Worm (Caenorhabditis elegans): Measurements from ENCODE around the gene ubq-1.

Gene ubq-1

ce11 chrIII:5981407-5981806 lies 41.4 kb downstream of the ubq-1 start:
- TF ChIP-seq elt-3 (tag; optimal IDR thresholded peaks at IDR 0.05) (no peak), zag-1 (tag; optimal IDR thresholded peaks at IDR 0.05) (no peak), blmp-1 (tag; optimal IDR thresholded peaks at IDR 0.05; ENCODE audit: insufficient read depth) (no peak), ztf-11 (tag; optimal IDR thresholded peaks at IDR 0.05) (no peak), mab-5 (tag; optimal IDR thresholded peaks at IDR 0.05) (no peak), fos-1 (tag; optimal IDR thresholded peaks at IDR 0.05) (peak; percentile 95), gmeb-1 (tag; optimal IDR thresholded peaks at IDR 0.05) (peak; percentile 2), ama-1 (optimal IDR thresholded peaks at IDR 0.05) (no peak), mbf-1 (tag; optimal IDR thresholded peaks at IDR 0.05) (no peak), skn-1 (tag; optimal IDR thresholded peaks at IDR 0.05) (peak; percentile 68), nhr-6 (tag; optimal IDR thresholded peaks at IDR 0.05) (no peak)

DNA sequence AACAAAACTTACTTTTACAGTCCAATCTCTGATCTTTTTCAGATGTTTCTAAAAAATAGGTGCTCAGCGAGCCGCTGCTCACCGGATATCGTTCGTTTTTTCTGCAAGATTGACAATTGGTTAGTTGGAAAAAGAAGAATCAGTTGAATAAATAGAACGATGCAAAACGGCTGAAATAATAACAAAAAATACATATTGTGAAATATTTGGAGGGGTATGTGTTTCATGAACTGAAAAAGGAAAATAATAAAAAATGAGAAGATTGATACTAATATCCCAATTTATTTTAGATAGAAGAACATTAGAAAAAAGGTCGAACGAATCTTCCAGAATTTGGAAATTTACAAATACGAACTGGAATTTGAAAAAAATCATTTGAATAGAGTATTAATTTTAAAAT lies 42.0 kb downstream of the ubq-1 start, which contains the start of gene frm-2:
frm-2 (minus strand) TSS at position 101 of the 400 bp plus-strand sequence.
- TF ChIP-seq ztf-1 (GFP tag; conservative IDR thresholded peaks at IDR 0.05) (no peak), unc-39 (tag; optimal IDR thresholded peaks at IDR 0.05) (no peak), unc-55 (GFP tag; optimal IDR thresholded peaks at IDR 0.05) (no peak)

ce11 chrIII:5982753-5983390 lies 42.8 kb downstream of the ubq-1 start:
- peak; percentile 31 for TF ChIP-seq nhr-25 (tag; optimal IDR thresholded peaks at IDR 0.05)
- no peak for TF ChIP-seq ZK546.5 (tag; optimal IDR thresholded peaks at IDR 0.05)
- TF ChIP-seq unc-39 (tag; optimal IDR thresholded peaks at IDR 0.05), result no peak
- TF ChIP-seq sma-3 (GFP tag; optimal IDR thresholded peaks at IDR 0.05), result peak; percentile 26
- TF ChIP-seq sem-4 (tag; optimal IDR thresholded peaks at IDR 0.05), result no peak

- no peak for TF ChIP-seq fos-1 (tag; optimal IDR thresholded peaks at IDR 0.05)
- no peak for TF ChIP-seq nhr-25 (tag; optimal IDR thresholded peaks at IDR 0.05)
- TF ChIP-seq mdl-1 (tag; optimal IDR thresholded peaks at IDR 0.05), result no peak
- no peak for TF ChIP-seq snpc-4 (tag; optimal IDR thresholded peaks at IDR 0.05)
- TF ChIP-seq ama-1 (optimal IDR thresholded peaks at IDR 0.05), result no peak
- TF ChIP-seq nhr-21 (tag; optimal IDR thresholded peaks at IDR 0.05), result no peak
- no peak for TF ChIP-seq lin-39 (tag; optimal IDR thresholded peaks at IDR 0.05)
- TF ChIP-seq lin-11 (tag; optimal IDR thresholded peaks at IDR 0.05), result no peak
- TF ChIP-seq R02D3.7 (tag; optimal IDR thresholded peaks at IDR 0.05), result no peak
- no peak for TF ChIP-seq nhr-10 (tag; optimal IDR thresholded peaks at IDR 0.05)
- no peak for TF ChIP-seq crh-2 (tag; optimal IDR thresholded peaks at IDR 0.05)
- no peak for TF ChIP-seq nhr-237 (tag; optimal IDR thresholded peaks at IDR 0.05)
- no peak for TF ChIP-seq lin-13 (GFP tag; optimal IDR thresholded peaks at IDR 0.05)
- no peak for TF ChIP-seq elt-1 (tag; optimal IDR thresholded peaks at IDR 0.05)
- no peak for TF ChIP-seq lsy-2 (tag; optimal IDR thresholded peaks at IDR 0.05)
- TF ChIP-seq ztf-1 (GFP tag; conservative IDR thresholded peaks at IDR 0.05), result no peak
- no peak for TF ChIP-seq egl-27 (tag; optimal IDR thresholded peaks at IDR 0.05)
- no peak for TF ChIP-seq nhr-12 (tag; optimal IDR thresholded peaks at IDR 0.05)
- TF ChIP-seq nhr-6 (tag; optimal IDR thresholded peaks at IDR 0.05), result no peak
- TF ChIP-seq mab-5 (tag; optimal IDR thresholded peaks at IDR 0.05), result no peak
These were observed 45.3 kb downstream of the ubq-1 start, which contains the start of gene T04C9.3 for ce11 chrIII:5985340-5985739. Gene T04C9.3, plus strand, starts transcription at chrIII:5985640.

ce11 chrIII:5988010-5988409 lies 48.0 kb downstream of the ubq-1 start:
- TF ChIP-seq nhr-12 (tag; optimal IDR thresholded peaks at IDR 0.05) (no peak), crh-2 (tag; optimal IDR thresholded peaks at IDR 0.05) (peak; percentile 24), skn-1 (tag; optimal IDR thresholded peaks at IDR 0.05) (no peak), aly-2 (tag; optimal IDR thresholded peaks at IDR 0.05) (no peak), peb-1 (tag; optimal IDR thresholded peaks at IDR 0.05) (no peak), nhr-11 (tag; optimal IDR thresholded peaks at IDR 0.05) (no peak), alr-1 (tag; optimal IDR thresholded peaks at IDR 0.05) (no peak), ceh-82 (tag; optimal IDR thresholded peaks at IDR 0.05) (no peak), fos-1 (tag; optimal IDR thresholded peaks at IDR 0.05) (no peak), elt-3 (tag; optimal IDR thresholded peaks at IDR 0.05) (no peak), snpc-4 (tag; optimal IDR thresholded peaks at IDR 0.05) (no peak), sma-9 (GFP tag; optimal IDR thresholded peaks at IDR 0.05) (no peak), sma-9 (tag; optimal IDR thresholded peaks at IDR 0.05) (no peak), unc-39 (tag; optimal IDR thresholded peaks at IDR 0.05) (no peak), lsy-2 (tag; optimal IDR thresholded peaks at IDR 0.05) (peak in 1 of 2 experiments; percentile 36), sem-4 (tag; optimal IDR thresholded peaks at IDR 0.05) (no peak), unc-55 (GFP tag; optimal IDR thresholded peaks at IDR 0.05) (peak; percentile 56), nhr-77 (tag; optimal IDR thresholded peaks at IDR 0.05) (no peak), C34F6.9 (tag; optimal IDR thresholded peaks at IDR 0.05) (peak; percentile 35), gmeb-1 (tag; optimal IDR thresholded peaks at IDR 0.05) (no peak), F13H6.1 (tag; optimal IDR thresholded peaks at IDR 0.05) (peak; percentile 8), nhr-129 (tag; optimal IDR thresholded peaks at IDR 0.05) (peak; percentile 24)
